Fruit fly (Drosophila melanogaster) whole organism, embryonic: ENCODE results near the gene Fit2.

Experiments used
- Blimp-1 ChIP-seq: fragments of 200-800 bp; sonication (Bioruptor generic); optimal IDR thresholded peaks from 3 replicates; lab custom pipeline; 2018; ENCODE audit warnings: missing biosample characterization, missing genetic modification characterization, mild to moderate bottlenecking, moderate library complexity, missing genetic modification reagents
- CG10321 ChIP-seq: fragments of 200-800 bp; sonication (Bioruptor generic); IDR thresholded peaks from 2 replicates; pipeline ENCODE4 v1.3.6; 2022; ENCODE audit warnings: missing biosample characterization, missing genetic modification characterization
- CG10462 ChIP-seq: fragments of 200-800 bp; sonication (Bioruptor generic); optimal IDR thresholded peaks from 2 replicates; lab custom pipeline; 2016; ENCODE audit warnings: missing biosample characterization, missing genetic modification characterization
- CG11560 ChIP-seq: fragments of 200-800 bp; sonication (Bioruptor generic); IDR thresholded peaks from 3 replicates; pipeline ENCODE4 v1.3.6; 2022; ENCODE audit warnings: missing biosample characterization, missing genetic modification characterization
- CG12071 ChIP-seq: fragments of 200-800 bp; sonication (Bioruptor generic); optimal IDR thresholded peaks from 3 replicates; lab custom pipeline; 2018; ENCODE audit warnings: missing biosample characterization, mild to moderate bottlenecking, missing genetic modification characterization
- CG14050 ChIP-seq: fragments of 200-800 bp; sonication (Bioruptor generic); IDR thresholded peaks from 3 replicates; pipeline ENCODE4 v1.3.6; 2022; ENCODE audit warnings: missing biosample characterization, missing genetic modification characterization
- CG17385 ChIP-seq: fragments of 200-800 bp; sonication (Bioruptor generic); optimal IDR thresholded peaks from 3 replicates; lab custom pipeline; 2018; ENCODE audit warnings: missing biosample characterization, mild to moderate bottlenecking, missing genetic modification characterization
- CG1792 ChIP-seq: fragments of 200-800 bp; sonication (Bioruptor generic); optimal IDR thresholded peaks from 2 replicates; lab custom pipeline; 2016; ENCODE audit warnings: missing biosample characterization, missing genetic modification characterization
- CG18262 ChIP-seq: fragments of 200-800 bp; optimal IDR thresholded peaks from 3 replicates; lab custom pipeline; 2019; ENCODE audit warnings: missing biosample characterization, mild to moderate bottlenecking, missing genetic modification characterization, moderate library complexity
- CG1832 ChIP-seq: fragments of 200-800 bp; sonication (Bioruptor generic); optimal IDR thresholded peaks from 2 replicates; lab custom pipeline; 2017; ENCODE audit warnings: missing biosample characterization, mild to moderate bottlenecking, missing genetic modification characterization, inconsistent platforms
- CG18476 ChIP-seq: fragments of 200-800 bp; sonication (Bioruptor generic); optimal IDR thresholded peaks from 2 replicates; lab custom pipeline; 2016; ENCODE audit warnings: missing biosample characterization, mild to moderate bottlenecking, missing genetic modification characterization
- CG2199 ChIP-seq: fragments of 200-800 bp; sonication (Bioruptor generic); IDR thresholded peaks from 3 replicates; pipeline ENCODE4 v1.3.6; 2022; ENCODE audit warnings: missing biosample characterization, missing genetic modification characterization
- CG30403 ChIP-seq: fragments of 200-800 bp; sonication (Bioruptor generic); optimal IDR thresholded peaks from 3 replicates; lab custom pipeline; 2016; ENCODE audit warnings: missing biosample characterization, missing genetic modification characterization
- CG30431 ChIP-seq: fragments of 200-800 bp; sonication (Bioruptor generic); optimal IDR thresholded peaks from 2 replicates; lab custom pipeline; 2017; ENCODE audit warnings: missing biosample characterization, missing genetic modification characterization
- CG3163 ChIP-seq: fragments of 200-800 bp; sonication (Bioruptor generic); optimal IDR thresholded peaks from 3 replicates; lab custom pipeline; 2016; ENCODE audit warnings: missing biosample characterization, missing genetic modification characterization
- CG32767 ChIP-seq: fragments of 200-800 bp; sonication (Bioruptor generic); IDR thresholded peaks from 2 replicates; pipeline ENCODE4 v1.3.6; 2022; ENCODE audit warnings: missing biosample characterization, missing genetic modification characterization
- CG43689 ChIP-seq: fragments of 200-800 bp; sonication (Bioruptor generic); IDR thresholded peaks from 2 replicates; pipeline ENCODE4 v1.3.6; 2022; ENCODE audit warnings: missing biosample characterization, missing genetic modification characterization
- CG4617 ChIP-seq: fragments of 200-800 bp; sonication (Bioruptor generic); optimal IDR thresholded peaks from 3 replicates; lab custom pipeline; 2016; ENCODE audit warnings: missing biosample characterization, missing genetic modification characterization, borderline replicate concordance
- CG6254 ChIP-seq: fragments of 200-800 bp; sonication (Bioruptor generic); optimal IDR thresholded peaks from 3 replicates; lab custom pipeline; 2017; ENCODE audit warnings: mild to moderate bottlenecking, missing biosample characterization, missing genetic modification reagents, missing genetic modification characterization
- CG7839 ChIP-seq: fragments of 200-800 bp; sonication (Bioruptor generic); optimal IDR thresholded peaks from 3 replicates; lab custom pipeline; 2018; ENCODE audit warnings: missing biosample characterization, mild to moderate bottlenecking, missing genetic modification characterization, moderate library complexity
- CG8388 ChIP-seq: fragments of 200-800 bp; sonication (Bioruptor generic); optimal IDR thresholded peaks from 2 replicates; lab custom pipeline; 2019; ENCODE audit warnings: missing biosample characterization, mild to moderate bottlenecking, missing genetic modification characterization, moderate library complexity
- CG8765 ChIP-seq: fragments of 200-800 bp; sonication (Bioruptor generic); IDR thresholded peaks from 2 replicates; pipeline ENCODE4 v1.3.6; 2022; ENCODE audit warnings: missing biosample characterization, missing genetic modification characterization
- CG9609 ChIP-seq: fragments of 200-800 bp; sonication (Bioruptor generic); optimal IDR thresholded peaks from 3 replicates; lab custom pipeline; 2016; ENCODE audit warnings: missing biosample characterization, missing genetic modification characterization
- CG9817 ChIP-seq: fragments of 200-800 bp; sonication (Bioruptor generic); optimal IDR thresholded peaks from 2 replicates; lab custom pipeline; 2018; ENCODE audit warnings: missing biosample characterization, mild to moderate bottlenecking, missing genetic modification characterization, moderate library complexity
- CG9876 ChIP-seq: fragments of 200-800 bp; sonication (Bioruptor generic); optimal IDR thresholded peaks from 2 replicates; lab custom pipeline; 2016; ENCODE audit warnings: missing biosample characterization, missing genetic modification characterization
- D ChIP-seq, 2 experiments: fragments of 200-800 bp in 1 of 2; fragments of >200 bp in 1 of 2; sonication (Bioruptor generic) in 1 of 2; optimal IDR thresholded peaks; 2 replicates in 1 of 2; 3 replicates in 1 of 2; lab custom pipeline; 2017; ENCODE audit warnings: mild to moderate bottlenecking in 1 of 2, missing biosample characterization in 1 of 2, missing genetic modification characterization in 1 of 2, missing genetic modification reagents in 1 of 2
- Doc3 ChIP-seq: fragments of 200-800 bp; sonication (Bioruptor generic); IDR thresholded peaks from 3 replicates; pipeline ENCODE4 v1.3.6; 2022; ENCODE audit warnings: missing biosample characterization, missing genetic modification characterization; ENCODE audit not compliant: partially characterized antibody
- E2f2 ChIP-seq: fragments of 200-800 bp; sonication (Bioruptor generic); IDR thresholded peaks from 2 replicates; pipeline ENCODE4 v1.3.6; 2022; ENCODE audit warnings: missing biosample characterization, missing genetic modification characterization
- Hey ChIP-seq: fragments of 200-800 bp; sonication (Bioruptor generic); optimal IDR thresholded peaks from 3 replicates; lab custom pipeline; 2018; ENCODE audit warnings: missing biosample characterization, mild to moderate bottlenecking, missing genetic modification characterization
- HmgD ChIP-seq: fragments of 200-800 bp; sonication (Bioruptor generic); optimal IDR thresholded peaks from 3 replicates; lab custom pipeline; 2016; ENCODE audit warnings: missing biosample characterization, missing genetic modification characterization
- Nf-YB ChIP-seq: fragments of 200-800 bp; sonication (Bioruptor generic); optimal IDR thresholded peaks from 3 replicates; lab custom pipeline; 2019; ENCODE audit warnings: missing biosample characterization, mild to moderate bottlenecking, missing genetic modification characterization, moderate library complexity
- Oaz ChIP-seq: fragments of 200-800 bp; sonication (Bioruptor generic); IDR thresholded peaks from 2 replicates; pipeline ENCODE4 v1.3.6; 2022; ENCODE audit warnings: missing biosample characterization, missing genetic modification characterization
- Oli ChIP-seq: fragments of 200-800 bp; sonication (Bioruptor generic); optimal IDR thresholded peaks from 2 replicates; lab custom pipeline; 2018; ENCODE audit warnings: missing biosample characterization, mild to moderate bottlenecking, missing genetic modification characterization, moderate library complexity
- Optix ChIP-seq: fragments of 200-800 bp; sonication (Bioruptor generic); IDR thresholded peaks from 3 replicates; pipeline ENCODE4 v1.3.6; 2022; ENCODE audit warnings: missing biosample characterization, missing genetic modification characterization
- PHDP ChIP-seq: fragments of 200-800 bp; sonication (Bioruptor generic); optimal IDR thresholded peaks from 3 replicates; lab custom pipeline; 2018; ENCODE audit warnings: missing biosample characterization, mild to moderate bottlenecking, missing genetic modification characterization, moderate library complexity
- TFAM ChIP-seq: fragments of 200-800 bp; sonication (Bioruptor generic); optimal IDR thresholded peaks from 2 replicates; lab custom pipeline; 2017; ENCODE audit warnings: missing biosample characterization, missing genetic modification characterization, inconsistent platforms
- bab2 ChIP-seq: fragments of 200-800 bp; sonication (Bioruptor generic); optimal IDR thresholded peaks from 2 replicates; lab custom pipeline; 2016; ENCODE audit warnings: missing biosample characterization, missing genetic modification characterization
- br ChIP-seq: fragments of >200 bp; optimal IDR thresholded peaks from 2 replicates; lab custom pipeline; 2017
- bsh ChIP-seq, 2 experiments: fragments of 200-800 bp; sonication (Bioruptor generic); optimal IDR thresholded peaks; 2 replicates each; lab custom pipeline; 2017 to 2018; ENCODE audit warnings: mild to moderate bottlenecking in 2 of 2, missing biosample characterization in 2 of 2, missing genetic modification characterization in 2 of 2, moderate library complexity in 1 of 2
- cato ChIP-seq: fragments of 200-800 bp; sonication (Bioruptor generic); optimal IDR thresholded peaks from 2 replicates; lab custom pipeline; 2016; ENCODE audit warnings: missing biosample characterization, missing genetic modification characterization, borderline replicate concordance
- dan ChIP-seq: fragments of 200-800 bp; sonication (Bioruptor generic); IDR thresholded peaks from 2 replicates; pipeline ENCODE4 v1.3.6; 2022; ENCODE audit warnings: missing biosample characterization, missing genetic modification characterization
- dm ChIP-seq: fragments of 200-800 bp; sonication (Bioruptor generic); optimal IDR thresholded peaks from 3 replicates; lab custom pipeline; 2016; ENCODE audit warnings: missing biosample characterization, missing genetic modification characterization
- emc ChIP-seq: fragments of 200-800 bp; sonication (Bioruptor generic); optimal IDR thresholded peaks from 2 replicates; lab custom pipeline; 2016; ENCODE audit warnings: missing biosample characterization, missing genetic modification characterization
- fru ChIP-seq: fragments of >200 bp; optimal IDR thresholded peaks from 2 replicates; lab custom pipeline; 2017
- gfzf ChIP-seq: fragments of 200-800 bp; sonication (Bioruptor generic); optimal IDR thresholded peaks from 2 replicates; lab custom pipeline; 2016; ENCODE audit warnings: missing biosample characterization, mild to moderate bottlenecking, missing genetic modification characterization, moderate library complexity
- jumu ChIP-seq: fragments of 200-800 bp; sonication (Bioruptor generic); optimal IDR thresholded peaks from 3 replicates; lab custom pipeline; 2016; ENCODE audit warnings: missing biosample characterization, missing genetic modification characterization
- tgo ChIP-seq: fragments of 200-800 bp; sonication (Bioruptor generic); IDR thresholded peaks from 3 replicates; pipeline ENCODE4 v1.3.6; 2022; ENCODE audit warnings: missing biosample characterization, missing genetic modification characterization
- tll ChIP-seq, 2 experiments: fragments of 200-800 bp in 1 of 2; fragments of >200 bp in 1 of 2; sonication (Bioruptor generic) in 1 of 2; optimal IDR thresholded peaks; 2 replicates each; lab custom pipeline; 2017 to 2019; ENCODE audit warnings: missing biosample characterization in 2 of 2, missing genetic modification characterization in 2 of 2, mild to moderate bottlenecking in 1 of 2, moderate library complexity in 1 of 2
- twi ChIP-seq: fragments of 200-800 bp; optimal IDR thresholded peaks from 2 replicates; lab custom pipeline; 2019; ENCODE audit warnings: missing biosample characterization, mild to moderate bottlenecking, missing genetic modification characterization, moderate library complexity

Fit2 gene

DNA sequence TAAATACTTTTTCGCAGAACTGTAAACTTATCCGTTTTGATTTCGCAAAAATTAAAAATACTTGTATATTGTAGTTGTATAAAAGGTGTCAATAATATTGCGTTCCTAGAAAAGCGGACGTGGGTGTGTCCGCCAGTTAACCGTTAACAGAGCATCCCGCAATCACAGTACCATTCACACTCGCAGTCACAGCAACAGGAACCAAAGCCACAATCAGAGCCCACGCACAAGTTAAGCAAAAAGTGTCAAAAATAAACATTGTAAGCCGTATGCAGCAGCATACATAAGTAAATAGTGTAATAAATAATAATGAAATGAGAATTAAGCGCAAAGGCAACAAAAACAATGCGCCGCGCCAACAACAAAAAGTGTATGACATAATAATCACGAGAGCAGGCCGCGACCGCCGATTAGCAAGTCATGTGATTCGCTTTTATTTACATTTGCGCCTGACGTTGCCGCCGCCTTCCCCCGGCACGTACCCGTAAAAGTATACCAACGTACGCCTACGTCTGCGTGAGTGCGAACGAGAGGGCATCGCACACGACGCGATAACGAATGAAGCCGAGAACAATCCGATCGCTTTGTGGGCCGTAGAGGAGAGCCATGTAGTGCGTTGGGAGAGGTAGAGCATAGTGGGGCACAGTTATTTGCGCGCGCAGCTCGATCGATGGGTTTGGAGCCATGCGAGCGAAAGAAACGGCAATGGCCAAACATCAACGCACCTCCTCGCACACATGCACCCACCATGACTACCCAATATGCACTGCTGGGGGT is 14.2 kb upstream of the Fit2 start (continued):
- TF ChIP-seq Optix (no peak; the same call in 2 of the 3 replicates), dan (GFP tag; lab: Robert Waterston, UW) (no peak), CG1832 (peak; percentile 88), CG6254 (no peak), tgo (GFP tag; lab: Robert Waterston, UW) (peak; percentile 29; the same call in 2 of the 3 replicates), CG8765 (GFP tag; lab: Robert Waterston, UW) (no peak), Doc3 (no peak), Nf-YB (peak; percentile 46), Oaz (GFP tag; lab: Robert Waterston, UW) (no peak), Oli (peak; percentile 41), CG4617 (no peak), CG14050 (GFP tag; lab: Robert Waterston, UW) (peak; percentile 34; the same call in 1 of the 3 replicates), CG43689 (GFP tag; lab: Robert Waterston, UW) (no peak), CG18476 (GFP tag; lab: Kevin White, UChicago) (peak; percentile 24), CG17385 (GFP tag; lab: Kevin White, UChicago) (peak; percentile 21), CG12071 (GFP tag; lab: Kevin White, UChicago) (peak; percentile 37), fru (lab: Kevin White, UChicago) (no peak), E2f2 (no peak; the same call in 1 of the 2 replicates), PHDP (tag; lab: Kevin White, UChicago) (peak; percentile 33), jumu (GFP tag; lab: Kevin White, UChicago) (no peak), CG9876 (GFP tag; lab: Kevin White, UChicago) (no peak), CG10321 (GFP tag; lab: Robert Waterston, UW) (peak; percentile 85), gfzf (GFP tag; lab: Kevin White, UChicago) (no peak), CG30431 (GFP tag; lab: Kevin White, UChicago) (peak; percentile 6), CG7839 (tag; lab: Kevin White, UChicago) (peak; percentile 60), CG18262 (peak; percentile 0), CG9817 (peak; percentile 22), CG1792 (peak; percentile 14), D (optimal IDR thresholded peaks at IDR 0.05; lab: Kevin White, UChicago) (no peak), D (GFP tag; optimal IDR thresholded peaks at IDR 0.05; lab: Kevin White, UChicago) (no peak), CG3163 (GFP tag; lab: Kevin White, UChicago) (no peak), CG11560 (tag; lab: Robert Waterston, UW) (no peak), emc (GFP tag; lab: Kevin White, UChicago) (no peak), CG2199 (GFP tag; lab: Robert Waterston, UW) (peak; percentile 72; the same call in 1 of the 3 replicates), CG30403 (GFP tag; lab: Kevin White, UChicago) (peak; percentile 48), tll (GFP tag; optimal IDR thresholded peaks at IDR 0.05; lab: Kevin White, UChicago) (peak in 1 of 2 experiments; percentile 60), cato (GFP tag; lab: Kevin White, UChicago) (no peak), CG10462 (GFP tag; lab: Kevin White, UChicago) (peak; percentile 22), br (lab: Kevin White, UChicago) (no peak), CG8388 (no peak), twi (tag; lab: Kevin White, UChicago) (peak; percentile 27), CG9609 (GFP tag; lab: Kevin White, UChicago) (no peak), bsh (GFP tag; optimal IDR thresholded peaks at IDR 0.05; lab: Kevin White, UChicago) (peak in 1 of 2 experiments; percentile 8), Hey (tag; lab: Kevin White, UChicago) (peak; percentile 32), dm (GFP tag; lab: Kevin White, UChicago) (no peak), CG32767 (GFP tag; lab: Robert Waterston, UW) (peak; percentile 73), Blimp-1 (GFP tag; lab: Kevin White, UChicago) (no peak), bab2 (GFP tag; lab: Kevin White, UChicago) (peak; percentile 23), HmgD (GFP tag; lab: Kevin White, UChicago) (peak; percentile 72), TFAM (GFP tag; lab: Kevin White, UChicago) (no peak)
